Fruit fly (Drosophila melanogaster) whole organism, prepupa: Measurements from ENCODE around the gene CG33111.

ENCODE experiments used
- CG7368 ChIP-seq: fragments of 200-800 bp; sonication (Bioruptor generic); optimal IDR thresholded peaks from 3 replicates; lab custom pipeline; 2016; ENCODE audit warnings: missing biosample characterization, missing genetic modification characterization
- Hr39 ChIP-seq: fragments of 200-800 bp; sonication (Bioruptor generic); optimal IDR thresholded peaks from 2 replicates; lab custom pipeline; 2016; ENCODE audit warnings: missing biosample characterization, missing genetic modification characterization

- TF ChIP-seq CG7368 (GFP tag; lab: Kevin White, UChicago) (no peak), Hr39 (GFP tag; lab: Kevin White, UChicago) (no peak)
These were observed 55.3 kb downstream of the CG33111 start, which contains the start of gene Lsd-1 for dm6 chr3R:23763622-23764273.
